Fruit fly (Drosophila melanogaster): ENCODE results near the gene H2.0.

H2.0 gene

dm6 chr2L:5982334-5982987 lies 36.7 kb downstream of the H2.0 start:
- peak; percentile 46 for TF ChIP-seq Snoo (tag; optimal IDR thresholded peaks at IDR 0.05)
- no peak for TF ChIP-seq CG34367 (tag; optimal IDR thresholded peaks at IDR 0.05)
- TF ChIP-seq Pif1B (GFP tag; optimal IDR thresholded peaks at IDR 0.05), result peak; percentile 35
- TF ChIP-seq rn (GFP tag; IDR thresholded peaks at IDR 0.05), result no peak
- TF ChIP-seq CG15710 (tag; optimal IDR thresholded peaks at IDR 0.05), result peak; percentile 16
- TF ChIP-seq CG13204 (GFP tag; optimal IDR thresholded peaks at IDR 0.05), result peak; percentile 36

dm6 chr2L:5981433-5982333 lies 37.5 kb downstream of the H2.0 start, which contains the start of gene eIF4A:
Gene eIF4A, plus strand, starts transcription at chr2L:5981764.
- TF ChIP-seq CG12605 (GFP tag; IDR thresholded peaks at IDR 0.05), result no peak
- TF ChIP-seq CG32121 (GFP tag; IDR thresholded peaks at IDR 0.05), result no peak
- no peak for TF ChIP-seq gl (tag; optimal IDR thresholded peaks at IDR 0.05)
- TF ChIP-seq CG9948 (tag; optimal IDR thresholded peaks at IDR 0.05), result no peak
- no peak for TF ChIP-seq CG8301 (tag; optimal IDR thresholded peaks at IDR 0.05)
- no peak for TF ChIP-seq CG14655 (GFP tag; optimal IDR thresholded peaks at IDR 0.05)
- no peak for TF ChIP-seq rn (GFP tag; IDR thresholded peaks at IDR 0.05)
- peak; percentile 10 for TF ChIP-seq CG13204 (GFP tag; optimal IDR thresholded peaks at IDR 0.05)
- no peak for TF ChIP-seq fd96Ca (GFP tag; IDR thresholded peaks at IDR 0.05)
- TF ChIP-seq Pif1A (GFP tag; optimal IDR thresholded peaks at IDR 0.05), result no peak
- TF ChIP-seq EcR (GFP tag; optimal IDR thresholded peaks at IDR 0.05), result peak; percentile 47
- TF ChIP-seq CG4496 (GFP tag; IDR thresholded peaks at IDR 0.05), result no peak
- TF ChIP-seq Snoo (tag; optimal IDR thresholded peaks at IDR 0.05), result no peak
- TF ChIP-seq CG34367 (tag; optimal IDR thresholded peaks at IDR 0.05), result peak; percentile 11
- no peak for TF ChIP-seq Ets98B (GFP tag; IDR thresholded peaks at IDR 0.05)
- no peak for TF ChIP-seq CG17806 (tag; optimal IDR thresholded peaks at IDR 0.05)
- no peak for TF ChIP-seq D1 (tag; optimal IDR thresholded peaks at IDR 0.05)
- TF ChIP-seq Pif1B (GFP tag; optimal IDR thresholded peaks at IDR 0.05), result no peak
- TF ChIP-seq CG15710 (tag; optimal IDR thresholded peaks at IDR 0.05), result no peak
- peak; percentile 6 for TF ChIP-seq CG8159 (tag; optimal IDR thresholded peaks at IDR 0.05)

- TF ChIP-seq CG8159 (tag; optimal IDR thresholded peaks at IDR 0.05) (no peak), gl (tag; optimal IDR thresholded peaks at IDR 0.05) (no peak), CG14655 (GFP tag; optimal IDR thresholded peaks at IDR 0.05) (no peak), CG13204 (GFP tag; optimal IDR thresholded peaks at IDR 0.05) (no peak), CG4496 (GFP tag; IDR thresholded peaks at IDR 0.05) (no peak), D1 (tag; optimal IDR thresholded peaks at IDR 0.05) (no peak), CG32121 (GFP tag; IDR thresholded peaks at IDR 0.05) (no peak), Snoo (tag; optimal IDR thresholded peaks at IDR 0.05) (no peak), Ets98B (GFP tag; IDR thresholded peaks at IDR 0.05) (no peak), fd96Ca (GFP tag; IDR thresholded peaks at IDR 0.05) (no peak), Pif1A (GFP tag; optimal IDR thresholded peaks at IDR 0.05) (no peak), Pif1B (GFP tag; optimal IDR thresholded peaks at IDR 0.05) (no peak), CG9948 (tag; optimal IDR thresholded peaks at IDR 0.05) (no peak), EcR (GFP tag; optimal IDR thresholded peaks at IDR 0.05) (no peak), CG34367 (tag; optimal IDR thresholded peaks at IDR 0.05) (no peak), CG10348 (GFP tag; IDR thresholded peaks at IDR 0.05) (no peak), CG8301 (tag; optimal IDR thresholded peaks at IDR 0.05) (no peak), CG17806 (tag; optimal IDR thresholded peaks at IDR 0.05) (no peak), CG15710 (tag; optimal IDR thresholded peaks at IDR 0.05) (no peak)
Observed at dm6 chr2L:5980862-5981432, 38.3 kb downstream of the H2.0 start, which contains the start of gene chic. Gene chic, minus strand, starts transcription at chr2L:5981018.

- TF ChIP-seq CG15710 (tag; optimal IDR thresholded peaks at IDR 0.05) (no peak), D1 (tag; optimal IDR thresholded peaks at IDR 0.05) (no peak), Ets98B (GFP tag; IDR thresholded peaks at IDR 0.05) (no peak), CG10348 (GFP tag; IDR thresholded peaks at IDR 0.05) (no peak), gl (tag; optimal IDR thresholded peaks at IDR 0.05) (no peak), CG13204 (GFP tag; optimal IDR thresholded peaks at IDR 0.05) (peak; percentile 87), Pif1A (GFP tag; optimal IDR thresholded peaks at IDR 0.05) (peak; percentile 40), CG32121 (GFP tag; IDR thresholded peaks at IDR 0.05) (no peak), CG34367 (tag; optimal IDR thresholded peaks at IDR 0.05) (no peak), CG4496 (GFP tag; IDR thresholded peaks at IDR 0.05) (no peak), EcR (GFP tag; optimal IDR thresholded peaks at IDR 0.05) (peak; percentile 95), fd96Ca (GFP tag; IDR thresholded peaks at IDR 0.05) (no peak), rn (GFP tag; IDR thresholded peaks at IDR 0.05) (no peak), CG14655 (GFP tag; optimal IDR thresholded peaks at IDR 0.05) (no peak), CG12605 (GFP tag; IDR thresholded peaks at IDR 0.05) (no peak), Snoo (tag; optimal IDR thresholded peaks at IDR 0.05) (no peak), CG17806 (tag; optimal IDR thresholded peaks at IDR 0.05) (peak; percentile 8), CG8301 (tag; optimal IDR thresholded peaks at IDR 0.05) (no peak), Pif1B (GFP tag; optimal IDR thresholded peaks at IDR 0.05) (peak; percentile 30), CG8159 (tag; optimal IDR thresholded peaks at IDR 0.05) (peak; percentile 30), CG9948 (tag; optimal IDR thresholded peaks at IDR 0.05) (no peak)
Observed at dm6 chr2L:5979957-5980861, 39.0 kb downstream of the H2.0 start.
